Worm (Caenorhabditis elegans): ENCODE data around the gene pigb-1.

DNA sequence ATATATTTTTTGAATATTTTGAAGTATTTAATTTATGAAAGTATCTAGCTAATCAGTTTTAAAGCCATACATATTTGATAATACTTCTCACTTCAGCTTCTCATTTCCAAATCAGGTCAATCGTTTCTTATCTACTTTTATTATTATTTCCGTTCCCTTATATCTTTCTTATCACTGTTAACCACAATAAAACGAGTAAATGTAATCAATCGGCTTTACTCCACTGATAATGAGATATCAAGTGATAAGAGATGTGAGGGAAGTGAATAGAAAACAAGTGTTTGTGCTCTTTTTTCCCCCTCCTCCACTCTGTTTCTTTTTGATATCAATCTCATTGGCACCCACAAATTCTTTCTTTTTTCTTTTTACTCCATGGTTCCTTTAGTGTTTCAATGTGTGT lies 26.3 kb downstream of the pigb-1 start:
- TF ChIP-seq flt-1 (GFP tag; IDR thresholded peaks at IDR 0.05) = no peak
- no peak for TF ChIP-seq T22C8.4 (GFP tag; IDR thresholded peaks at IDR 0.05)
- TF ChIP-seq klf-2 (GFP tag; conservative IDR thresholded peaks at IDR 0.05) = no peak
- no peak for TF ChIP-seq ref-1 (GFP tag; conservative IDR thresholded peaks at IDR 0.05)
- TF ChIP-seq ztf-23 (GFP tag; IDR thresholded peaks at IDR 0.05) = no peak
- no peak for TF ChIP-seq tab-1 (GFP tag; IDR thresholded peaks at IDR 0.05)
- TF ChIP-seq cog-1 (tag; optimal IDR thresholded peaks at IDR 0.05) = no peak
- no peak for TF ChIP-seq med-1 (GFP tag; optimal IDR thresholded peaks at IDR 0.05; ENCODE audit: insufficient read depth)
